Worm (Caenorhabditis elegans) whole organism, early embryonic: Measurements from ENCODE around the gene F31F7.2.

Experiments
- B0310.2 ChIP-seq: sonication (generic microtip); optimal IDR thresholded peaks from 2 replicates; lab custom pipeline; 2016; ENCODE audit warnings: mild to moderate bottlenecking, missing genetic modification characterization, missing compliant biosample characterization
- F13C5.2 ChIP-seq: sonication (generic microtip); optimal IDR thresholded peaks from 2 replicates; lab custom pipeline; 2017; ENCODE audit warnings: mild to moderate bottlenecking, missing genetic modification characterization, inconsistent platforms, missing compliant biosample characterization
- aly-1 ChIP-seq: sonication (generic microtip); optimal IDR thresholded peaks from 2 replicates; lab custom pipeline; 2016; ENCODE audit warnings: missing genetic modification characterization, missing compliant biosample characterization
- ama-1 ChIP-seq: fragments of 150-350 bp; optimal IDR thresholded peaks from 2 replicates; lab custom pipeline; 2014
- ceh-13 ChIP-seq: fragments of 200-800 bp; sonication (Bioruptor generic); optimal IDR thresholded peaks from 2 replicates; lab custom pipeline; 2018; ENCODE audit warnings: mild to moderate bottlenecking, missing genetic modification characterization, missing compliant biosample characterization
- ceh-36 ChIP-seq: sonication (generic microtip); optimal IDR thresholded peaks from 2 replicates; lab custom pipeline; 2016; ENCODE audit warnings: missing genetic modification characterization, inconsistent platforms, missing compliant biosample characterization
- ets-7 ChIP-seq: sonication (generic microtip); optimal IDR thresholded peaks from 2 replicates; lab custom pipeline; 2016; ENCODE audit warnings: missing genotype, missing genetic modification characterization, missing compliant biosample characterization
- flt-1 ChIP-seq: fragments of 200-800 bp; sonication (Bioruptor generic); IDR thresholded peaks from 2 replicates; pipeline ENCODE4 v1.3.6; 2022; ENCODE audit warnings: missing genetic modification characterization, missing compliant biosample characterization
- hmg-4 ChIP-seq: fragments of 200-800 bp; sonication (Bioruptor generic); optimal IDR thresholded peaks from 2 replicates; lab custom pipeline; 2018; ENCODE audit warnings: mild to moderate bottlenecking, missing genetic modification characterization, missing compliant biosample characterization
- scrt-1 ChIP-seq: fragments of 200-800 bp; sonication (Bioruptor generic); IDR thresholded peaks from 2 replicates; pipeline ENCODE4 v1.3.6; 2022; ENCODE audit warnings: missing genetic modification characterization, missing compliant biosample characterization
- tbx-11 ChIP-seq: fragments of 200-800 bp; sonication (Bioruptor generic); IDR thresholded peaks from 2 replicates; pipeline ENCODE4 v1.3.6; 2022; ENCODE audit warnings: missing genetic modification characterization, missing compliant biosample characterization
- tbx-37 ChIP-seq: fragments of 200-800 bp; sonication (Bioruptor generic); conservative IDR thresholded peaks from 2 replicates; pipeline ENCODE4 v1.3.6; 2022; ENCODE audit warnings: missing genetic modification reagents, missing genetic modification characterization, missing compliant biosample characterization
- tra-4 ChIP-seq: sonication (generic microtip); optimal IDR thresholded peaks from 2 replicates; lab custom pipeline; 2017; ENCODE audit warnings: missing genetic modification characterization, missing compliant biosample characterization

ce11 chrV:6276205-6276604 lies 5.6 kb downstream of the F31F7.2 start, which contains the start of gene F31F7.1:
- TF ChIP-seq ets-7, result no peak
- TF ChIP-seq tbx-37 (GFP tag; lab: Robert Waterston, UW), result no peak
- TF ChIP-seq scrt-1, result no peak
- TF ChIP-seq ama-1 (lab: Kevin White, UChicago), result no peak
- no peak for TF ChIP-seq aly-1
- no peak for TF ChIP-seq B0310.2 (tag; lab: Kevin White, UChicago)
- no peak for TF ChIP-seq hmg-4
- TF ChIP-seq ceh-13 (GFP tag; lab: Kevin White, UChicago), result no peak
- TF ChIP-seq F13C5.2, result no peak
- TF ChIP-seq ceh-36 (tag; lab: Kevin White, UChicago), result no peak
- no peak for TF ChIP-seq flt-1
- no peak for TF ChIP-seq tbx-11 (GFP tag; lab: Robert Waterston, UW)
- no peak for TF ChIP-seq tra-4 (tag; lab: Kevin White, UChicago)
